Fruit fly (Drosophila melanogaster) S2 (cell line): ENCODE data around the gene CG11626.

Source experiments
- CG8478 ChIP-seq: fragments of >200 bp; optimal IDR thresholded peaks from 2 replicates; lab custom pipeline; 2018
- CTCF ChIP-seq, 2 experiments: fragments of >200 bp; optimal IDR thresholded peaks; 2 replicates each; lab custom pipeline; 2018

- TF ChIP-seq CG8478 (lab: Kevin White, UChicago) (no peak), CTCF (optimal IDR thresholded peaks at IDR 0.05; lab: Kevin White, UChicago) (no peak)
Observed at dm6 chr3R:19406852-19407251, 1.8 kb upstream of the CG11626 start.
